Worm (Caenorhabditis elegans) whole organism, late embryonic: Measurements from ENCODE around the gene F08G12.3.

Experiments
- C38D4.7 ChIP-seq: fragments of 200-800 bp; sonication (Bioruptor generic); optimal IDR thresholded peaks from 2 replicates; lab custom pipeline; 2018; ENCODE audit warnings: mild to moderate bottlenecking, missing genetic modification characterization, moderate library complexity, missing compliant biosample characterization
- F13H6.1 ChIP-seq: sonication (generic microtip); optimal IDR thresholded peaks from 2 replicates; lab custom pipeline; 2016; ENCODE audit warnings: missing genetic modification characterization, missing compliant biosample characterization
- K02D7.2 ChIP-seq: sonication (generic microtip); optimal IDR thresholded peaks from 2 replicates; lab custom pipeline; 2017; ENCODE audit warnings: mild to moderate bottlenecking, missing genetic modification characterization, missing compliant biosample characterization
- K09A11.1 ChIP-seq: sonication (generic microtip); optimal IDR thresholded peaks from 2 replicates; lab custom pipeline; 2017; ENCODE audit warnings: antibody characterized with exemption, mild to moderate bottlenecking, missing genetic modification characterization, missing compliant biosample characterization; ENCODE audit not compliant: insufficient read depth
- T23F11.4 ChIP-seq: fragments of 200-800 bp; sonication (Bioruptor generic); optimal IDR thresholded peaks from 2 replicates; lab custom pipeline; 2018; ENCODE audit warnings: mild to moderate bottlenecking, missing genetic modification characterization, missing compliant biosample characterization
- Y22D7AL.16 ChIP-seq: sonication (generic microtip); optimal IDR thresholded peaks from 2 replicates; lab custom pipeline; 2016; ENCODE audit warnings: missing genetic modification characterization, missing compliant biosample characterization
- ahr-1 ChIP-seq: sonication (generic microtip); optimal IDR thresholded peaks from 2 replicates; lab custom pipeline; 2016; ENCODE audit warnings: missing genetic modification characterization, missing compliant biosample characterization
- ama-1 ChIP-seq: fragments of 150-350 bp; optimal IDR thresholded peaks from 2 replicates; lab custom pipeline; 2014
- ceh-14 ChIP-seq: sonication (generic microtip); optimal IDR thresholded peaks from 2 replicates; lab custom pipeline; 2016; ENCODE audit warnings: missing genotype, missing genetic modification characterization, missing compliant biosample characterization
- ceh-22 ChIP-seq: sonication (generic microtip); optimal IDR thresholded peaks from 2 replicates; lab custom pipeline; 2017; ENCODE audit warnings: missing biosample characterization, missing genetic modification characterization
- ceh-24 ChIP-seq: sonication (generic microtip); optimal IDR thresholded peaks from 2 replicates; lab custom pipeline; 2016; ENCODE audit warnings: mild to moderate bottlenecking, missing genetic modification characterization, missing compliant biosample characterization
- ceh-30 ChIP-seq: fragments of 150-350 bp; optimal IDR thresholded peaks from 2 replicates; lab custom pipeline; 2014; ENCODE audit warnings: missing biosample characterization, missing genetic modification characterization
- ceh-31 ChIP-seq: sonication (generic microtip); optimal IDR thresholded peaks from 2 replicates; lab custom pipeline; 2016; ENCODE audit warnings: missing genetic modification characterization, missing compliant biosample characterization
- ceh-34 ChIP-seq: sonication (generic microtip); optimal IDR thresholded peaks from 2 replicates; lab custom pipeline; 2016; ENCODE audit warnings: mild to moderate bottlenecking, missing genetic modification characterization, missing compliant biosample characterization
- ceh-45 ChIP-seq: fragments of 200-800 bp; sonication (Bioruptor generic); IDR thresholded peaks from 2 replicates; pipeline ENCODE4 v1.3.6; 2022; ENCODE audit warnings: missing genetic modification reagents, missing genetic modification characterization, missing compliant biosample characterization
- ceh-6 ChIP-seq: fragments of 200-800 bp; sonication (Bioruptor generic); optimal IDR thresholded peaks from 2 replicates; lab custom pipeline; 2018; ENCODE audit warnings: mild to moderate bottlenecking, missing genetic modification characterization, missing compliant biosample characterization
- elt-2 ChIP-seq: sonication (generic microtip); optimal IDR thresholded peaks from 2 replicates; lab custom pipeline; 2016; ENCODE audit warnings: missing genetic modification reagents, missing genetic modification characterization, missing compliant biosample characterization
- fkh-10 ChIP-seq: fragments of 150-350 bp; optimal IDR thresholded peaks from 2 replicates; lab custom pipeline; 2014; ENCODE audit warnings: missing biosample characterization, missing genetic modification reagents, missing genetic modification characterization
- fkh-6 ChIP-seq: sonication (generic microtip); optimal IDR thresholded peaks from 2 replicates; lab custom pipeline; 2016; ENCODE audit warnings: missing genetic modification characterization, missing compliant biosample characterization
- hlh-6 ChIP-seq: sonication (generic microtip); optimal IDR thresholded peaks from 2 replicates; lab custom pipeline; 2016; ENCODE audit warnings: missing genotype, missing genetic modification characterization, missing compliant biosample characterization
- hlh-8 ChIP-seq: sonication (generic microtip); optimal IDR thresholded peaks from 2 replicates; lab custom pipeline; 2016; ENCODE audit warnings: missing genotype, missing genetic modification characterization, missing compliant biosample characterization
- madf-2 ChIP-seq: sonication (generic microtip); optimal IDR thresholded peaks from 2 replicates; lab custom pipeline; 2017; ENCODE audit warnings: missing genetic modification characterization, missing compliant biosample characterization
- nfya-1 ChIP-seq: sonication (generic microtip); optimal IDR thresholded peaks from 2 replicates; lab custom pipeline; 2017; ENCODE audit warnings: missing genetic modification characterization, mild to moderate bottlenecking, missing compliant biosample characterization, antibody characterized with exemption, moderate library complexity
- nhr-11 ChIP-seq: fragments of 150-350 bp; optimal IDR thresholded peaks from 2 replicates; lab custom pipeline; 2014; ENCODE audit warnings: missing biosample characterization, missing genetic modification characterization
- nhr-232 ChIP-seq: sonication (generic microtip); optimal IDR thresholded peaks from 2 replicates; lab custom pipeline; 2016; ENCODE audit warnings: missing genetic modification characterization, missing compliant biosample characterization
- pag-3 ChIP-seq: sonication (generic microtip); optimal IDR thresholded peaks from 2 replicates; lab custom pipeline; 2016; ENCODE audit warnings: missing compliant biosample characterization, missing genetic modification characterization, borderline replicate concordance
- pax-1 ChIP-seq: fragments of 150-350 bp; optimal IDR thresholded peaks from 2 replicates; lab custom pipeline; 2014; ENCODE audit warnings: missing biosample characterization, missing genetic modification characterization
- pha-4 ChIP-seq: fragments of 150-350 bp; optimal IDR thresholded peaks from 2 replicates; lab custom pipeline; 2018; ENCODE audit warnings: missing biosample characterization, missing genetic modification reagents, missing genetic modification characterization
- ref-2 ChIP-seq: sonication (generic microtip); optimal IDR thresholded peaks from 2 replicates; lab custom pipeline; 2016; ENCODE audit warnings: missing genetic modification characterization, missing compliant biosample characterization
- sdc-2 ChIP-seq: sonication (generic microtip); optimal IDR thresholded peaks from 2 replicates; lab custom pipeline; 2016; ENCODE audit warnings: missing genotype, missing genetic modification characterization, missing compliant biosample characterization
- sox-2 ChIP-seq: fragments of 200-800 bp; sonication (Bioruptor generic); IDR thresholded peaks from 2 replicates; pipeline ENCODE4 v1.3.6; 2022; ENCODE audit warnings: missing genetic modification reagents, missing genetic modification characterization, missing compliant biosample characterization
- syd-9 ChIP-seq: sonication (generic microtip); optimal IDR thresholded peaks from 2 replicates; lab custom pipeline; 2016; ENCODE audit warnings: mild to moderate bottlenecking, missing genetic modification characterization, moderate library complexity, missing compliant biosample characterization
- tbx-2 ChIP-seq: sonication (generic microtip); optimal IDR thresholded peaks from 2 replicates; lab custom pipeline; 2016; ENCODE audit warnings: missing genetic modification characterization, missing compliant biosample characterization
- tbx-7 ChIP-seq: sonication (generic microtip); optimal IDR thresholded peaks from 2 replicates; lab custom pipeline; 2016; ENCODE audit warnings: missing genotype, missing genetic modification characterization, missing compliant biosample characterization
- ttx-3 ChIP-seq: sonication (generic microtip); optimal IDR thresholded peaks from 2 replicates; lab custom pipeline; 2016; ENCODE audit warnings: missing genetic modification reagents, missing genetic modification characterization, missing compliant biosample characterization
- unc-3 ChIP-seq, 2 experiments: fragments of 200-800 bp in 1 of 2; sonication (Bioruptor generic) in 1 of 2; sonication (generic microtip) in 1 of 2; conservative IDR thresholded peaks in 1 of 2; optimal IDR thresholded peaks in 1 of 2; 2 replicates each; pipeline versions ENCODE4 v1.3.6 to Lab custom; 2016 to 2022; ENCODE audit warnings: missing compliant biosample characterization in 2 of 2, missing genetic modification characterization in 2 of 2, missing genetic modification reagents in 1 of 2
- unc-42 ChIP-seq: sonication (generic microtip); optimal IDR thresholded peaks from 2 replicates; lab custom pipeline; 2016; ENCODE audit warnings: missing genotype, missing genetic modification characterization, missing compliant biosample characterization
- unc-55 ChIP-seq: sonication (generic microtip); optimal IDR thresholded peaks from 2 replicates; lab custom pipeline; 2017; ENCODE audit warnings: missing biosample characterization, missing genetic modification reagents, missing genetic modification characterization
- zip-5 ChIP-seq: sonication (generic microtip); optimal IDR thresholded peaks from 2 replicates; lab custom pipeline; 2016; ENCODE audit warnings: missing genetic modification characterization, missing compliant biosample characterization

F08G12.3 gene

DNA sequence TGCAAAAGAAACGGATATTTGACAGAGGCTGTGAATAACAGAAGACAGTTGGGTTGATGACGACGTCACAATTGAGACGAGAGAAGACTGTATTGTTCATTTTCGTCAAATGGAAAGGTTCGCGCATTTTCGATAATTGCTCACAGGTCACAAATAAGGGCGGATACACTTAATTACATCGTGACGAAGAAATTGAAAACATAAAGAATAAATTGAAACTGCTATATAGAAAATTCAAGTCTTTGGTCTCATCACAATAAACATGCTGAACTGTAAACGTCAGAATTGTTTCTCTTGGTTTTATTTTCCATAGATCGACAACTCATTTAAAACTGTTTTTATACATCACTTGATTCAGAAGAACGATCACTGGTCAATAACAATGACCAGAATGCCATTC is 26.8 kb downstream of the F08G12.3 start, which contains the start of gene ZK455.5:
ZK455.5 (minus strand) TSS at position 101 of the 400 bp plus-strand sequence.
- TF ChIP-seq unc-55 (GFP tag; lab: Kevin White, UChicago) (no peak), madf-2 (no peak), unc-3 (GFP tag; conservative IDR thresholded peaks at IDR 0.05; lab: Robert Waterston, UW) (no peak), unc-3 (tag; optimal IDR thresholded peaks at IDR 0.05; lab: Kevin White, UChicago) (no peak)
- TF ChIP-seq, all 69 proteins: peak for 0

DNA sequence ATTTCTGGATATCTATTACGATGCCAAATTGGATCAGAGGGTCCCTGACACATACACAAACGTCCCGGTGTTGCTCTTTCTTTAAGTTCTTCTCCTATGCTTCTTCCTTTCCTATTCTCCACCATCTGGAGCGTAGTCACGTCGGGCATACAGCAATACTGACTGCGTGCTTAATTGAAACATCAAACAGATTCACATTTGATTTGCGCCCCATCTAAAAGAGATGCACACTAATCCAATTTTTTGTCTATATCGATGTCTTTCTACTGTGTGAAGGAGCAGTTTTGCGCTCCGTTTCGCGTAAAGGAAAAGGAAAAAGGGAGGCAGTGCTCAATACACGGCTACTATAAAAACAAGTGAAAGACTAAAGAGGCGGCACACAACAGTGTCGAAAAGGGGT is 28.7 kb downstream of the F08G12.3 start:
- no peak for TF ChIP-seq madf-2
- no peak for TF ChIP-seq T23F11.4 (GFP tag; lab: Kevin White, UChicago)
- TF ChIP-seq ceh-30 (tag; lab: Kevin White, UChicago) = no peak
- TF ChIP-seq ahr-1 (tag; lab: Kevin White, UChicago) = no peak
- TF ChIP-seq unc-42 (tag; lab: Kevin White, UChicago) = peak; percentile 87
- TF ChIP-seq ceh-6 (GFP tag; lab: Kevin White, UChicago) = no peak
- TF ChIP-seq tbx-2 (tag; lab: Kevin White, UChicago) = no peak

DNA sequence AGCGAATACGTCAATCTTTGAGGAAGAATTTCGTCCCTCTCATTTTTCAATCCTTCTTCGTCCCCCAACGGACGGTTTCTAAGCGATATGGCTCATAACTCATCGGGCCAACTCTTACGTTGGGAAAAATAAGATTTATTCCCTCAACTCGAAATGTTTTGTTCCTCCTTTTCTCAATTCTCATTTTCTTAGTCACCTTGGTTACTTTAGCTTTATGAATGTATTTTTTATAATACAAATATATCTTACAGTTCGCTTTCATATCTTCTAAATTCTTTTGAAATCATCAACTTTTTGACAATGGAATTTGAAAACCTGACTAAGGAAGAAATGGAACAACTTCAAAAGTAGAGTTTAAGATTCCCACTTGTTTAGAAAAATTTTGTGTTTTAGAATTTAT is 29.4 kb downstream of the F08G12.3 start, which contains the start of gene npr-9:
npr-9 (plus strand) TSS at position 301 of the 400 bp plus-strand sequence.
- TF ChIP-seq ceh-14 (tag; lab: Kevin White, UChicago) (no peak), nhr-11 (tag; lab: Kevin White, UChicago) (no peak), tbx-7 (tag; lab: Kevin White, UChicago) (no peak), syd-9 (tag; lab: Kevin White, UChicago) (no peak), Y22D7AL.16 (no peak), nhr-232 (tag; lab: Kevin White, UChicago) (no peak), ceh-24 (tag; lab: Kevin White, UChicago) (no peak), ceh-31 (tag; lab: Kevin White, UChicago) (no peak)

DNA sequence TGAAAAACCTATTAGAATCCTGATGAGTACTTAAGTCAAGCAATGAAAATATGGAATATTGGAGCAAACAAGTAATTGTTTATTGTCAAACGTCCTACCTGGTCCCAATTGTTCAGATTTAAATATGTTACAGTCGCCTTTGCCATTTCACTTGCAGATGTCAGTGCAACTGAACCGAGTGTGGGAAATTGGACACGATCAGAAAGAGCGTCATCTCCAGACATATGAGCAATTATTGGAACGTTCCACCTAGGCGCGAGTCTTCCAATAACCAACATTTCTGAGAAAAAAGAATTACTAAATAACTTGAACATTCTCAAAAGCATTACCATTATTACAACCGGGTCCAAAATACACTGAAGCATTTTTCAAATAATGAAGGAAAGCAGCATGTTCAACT is 37.0 kb downstream of the F08G12.3 start:
- TF ChIP-seq fkh-10 (no peak), hlh-8 (no peak), hlh-6 (tag; lab: Kevin White, UChicago) (no peak), sdc-2 (tag; lab: Kevin White, UChicago) (no peak), pag-3 (tag; lab: Kevin White, UChicago) (no peak), pha-4 (tag; lab: Kevin White, UChicago) (no peak), ceh-31 (tag; lab: Kevin White, UChicago) (no peak)

- TF ChIP-seq F13H6.1 (tag; lab: Kevin White, UChicago) (no peak), ceh-22 (tag; lab: Kevin White, UChicago) (no peak), T23F11.4 (GFP tag; lab: Kevin White, UChicago) (no peak), C38D4.7 (no peak), K02D7.2 (no peak), ceh-30 (tag; lab: Kevin White, UChicago) (no peak), ceh-31 (tag; lab: Kevin White, UChicago) (no peak), pax-1 (no peak), nfya-1 (tag; lab: Kevin White, UChicago) (no peak), nhr-232 (tag; lab: Kevin White, UChicago) (no peak), hlh-6 (tag; lab: Kevin White, UChicago) (no peak), unc-3 (GFP tag; conservative IDR thresholded peaks at IDR 0.05; lab: Robert Waterston, UW) (no peak), unc-3 (tag; optimal IDR thresholded peaks at IDR 0.05; lab: Kevin White, UChicago) (no peak), ceh-45 (GFP tag; lab: Robert Waterston, UW) (no peak), hlh-8 (no peak), ama-1 (no peak)
- TF ChIP-seq, all 69 proteins: peak for 0
Measured at ce11 chrX:11337783-11338182, 37.7 kb downstream of the F08G12.3 start, which contains the start of gene gcy-9. Gene gcy-9, minus strand, starts transcription at chrX:11337883.

ce11 chrX:11339375-11339924 is 39.4 kb downstream of the F08G12.3 start, which contains the start of gene aco-1:
Gene aco-1, plus strand, starts transcription at chrX:11339874.
- TF ChIP-seq sox-2 (GFP tag; lab: Robert Waterston, UW) (no peak), unc-42 (tag; lab: Kevin White, UChicago) (no peak), elt-2 (tag; lab: Kevin White, UChicago) (peak; percentile 69), sdc-2 (tag; lab: Kevin White, UChicago) (no peak), K09A11.1 (tag; lab: Kevin White, UChicago) (no peak), ceh-30 (tag; lab: Kevin White, UChicago) (no peak), tbx-2 (tag; lab: Kevin White, UChicago) (peak; percentile 20), Y22D7AL.16 (no peak), ceh-34 (no peak), ttx-3 (tag; lab: Kevin White, UChicago) (no peak), hlh-8 (no peak), nhr-232 (tag; lab: Kevin White, UChicago) (no peak), F13H6.1 (tag; lab: Kevin White, UChicago) (no peak), madf-2 (no peak), fkh-6 (no peak), ref-2 (no peak), zip-5 (tag; lab: Kevin White, UChicago) (no peak), syd-9 (tag; lab: Kevin White, UChicago) (no peak), ceh-45 (GFP tag; lab: Robert Waterston, UW) (0 out of 2 replicates have a peak, but pooled peaks have one; percentile 25), unc-55 (GFP tag; lab: Kevin White, UChicago) (no peak)
